Fruit fly (Drosophila melanogaster): ENCODE data around the gene CG44362.

CG44362 gene

DNA sequence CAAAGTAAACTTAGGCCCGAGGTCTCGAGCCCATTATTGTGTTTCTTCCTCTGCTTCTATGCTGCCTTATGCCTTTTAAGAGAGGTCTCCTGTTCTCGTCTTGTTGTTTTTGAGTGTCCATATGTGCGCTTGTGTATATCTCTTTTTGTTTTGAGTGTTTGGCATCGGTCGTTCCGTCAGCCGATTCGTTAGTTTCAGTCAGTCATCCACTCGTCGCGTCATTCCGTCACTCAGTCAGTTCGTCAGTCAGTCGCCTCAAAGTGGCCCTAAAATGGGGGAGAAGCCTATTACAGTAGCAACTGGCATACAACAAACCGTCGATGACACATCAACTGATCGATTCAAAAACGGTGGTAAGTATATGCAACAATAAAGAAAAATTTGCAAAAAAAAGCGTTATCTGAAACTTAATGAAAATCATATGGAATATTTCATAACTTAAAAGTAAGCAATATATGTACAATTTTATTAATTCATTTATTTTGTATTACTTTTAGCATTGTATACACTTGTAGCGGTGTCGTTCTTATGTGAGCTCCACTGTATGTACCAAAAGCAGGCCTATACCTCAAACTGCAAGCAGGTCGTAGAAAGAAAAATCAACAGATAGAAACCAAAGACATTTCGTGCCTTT is 20.8 kb downstream of the CG44362 start:
- TF ChIP-seq CG32121 (GFP tag; IDR thresholded peaks at IDR 0.05) = peak; percentile 46; the same call in 1 of the 2 replicates
- peak; percentile 65 for TF ChIP-seq CG8301 (tag; optimal IDR thresholded peaks at IDR 0.05)
- no peak for TF ChIP-seq D1 (tag; optimal IDR thresholded peaks at IDR 0.05)
- no peak for TF ChIP-seq Pif1B (GFP tag; optimal IDR thresholded peaks at IDR 0.05)
- TF ChIP-seq CG8159 (tag; optimal IDR thresholded peaks at IDR 0.05) = peak; percentile 15
- 0 out of 2 replicates have a peak, but pooled peaks have one; percentile 8 for TF ChIP-seq rn (GFP tag; IDR thresholded peaks at IDR 0.05)
- no peak for TF ChIP-seq Pif1A (GFP tag; optimal IDR thresholded peaks at IDR 0.05)
- no peak for TF ChIP-seq CG13204 (GFP tag; optimal IDR thresholded peaks at IDR 0.05)
- peak; percentile 60; the same call in 1 of the 2 replicates for TF ChIP-seq Ets98B (GFP tag; IDR thresholded peaks at IDR 0.05)
- TF ChIP-seq Snoo (tag; optimal IDR thresholded peaks at IDR 0.05) = no peak
- no peak for TF ChIP-seq CG15710 (tag; optimal IDR thresholded peaks at IDR 0.05)
- TF ChIP-seq CG10348 (GFP tag; IDR thresholded peaks at IDR 0.05) = no peak
- TF ChIP-seq EcR (GFP tag; optimal IDR thresholded peaks at IDR 0.05) = no peak
- no peak for TF ChIP-seq CG17806 (tag; optimal IDR thresholded peaks at IDR 0.05)
- peak; percentile 38 for TF ChIP-seq CG9948 (tag; optimal IDR thresholded peaks at IDR 0.05)
- TF ChIP-seq CG34367 (tag; optimal IDR thresholded peaks at IDR 0.05) = no peak
- TF ChIP-seq gl (tag; optimal IDR thresholded peaks at IDR 0.05) = no peak
- peak; percentile 39; the same call in 1 of the 3 replicates for TF ChIP-seq fd96Ca (GFP tag; IDR thresholded peaks at IDR 0.05)
- TF ChIP-seq CG14655 (GFP tag; optimal IDR thresholded peaks at IDR 0.05) = peak; percentile 50
- TF ChIP-seq CG12605 (GFP tag; IDR thresholded peaks at IDR 0.05) = peak; percentile 38; the same call in 1 of the 2 replicates

DNA sequence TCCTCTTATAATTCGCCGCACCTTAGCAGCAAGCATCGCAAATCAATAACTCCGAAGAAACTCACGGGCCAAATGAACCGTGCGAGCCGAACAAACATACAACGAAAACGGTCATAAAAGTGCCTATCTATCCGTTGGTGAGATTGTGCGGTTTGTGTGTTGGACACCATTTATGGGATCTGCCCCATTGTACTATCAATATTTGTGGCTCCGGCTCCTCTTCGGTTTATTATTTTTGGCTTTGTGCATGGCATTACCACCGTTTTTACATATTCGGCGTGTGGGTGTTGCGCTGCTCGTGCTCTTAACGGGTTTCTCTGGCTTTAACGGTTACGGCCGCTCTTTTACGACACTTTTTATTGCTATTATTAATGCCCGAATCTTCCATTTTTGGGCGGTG is 22.0 kb downstream of the CG44362 start:
- TF ChIP-seq CG4496 (GFP tag; IDR thresholded peaks at IDR 0.05) (0 out of 3 replicates have a peak, but pooled peaks have one; percentile 27), CG12605 (GFP tag; IDR thresholded peaks at IDR 0.05) (no peak)

DNA sequence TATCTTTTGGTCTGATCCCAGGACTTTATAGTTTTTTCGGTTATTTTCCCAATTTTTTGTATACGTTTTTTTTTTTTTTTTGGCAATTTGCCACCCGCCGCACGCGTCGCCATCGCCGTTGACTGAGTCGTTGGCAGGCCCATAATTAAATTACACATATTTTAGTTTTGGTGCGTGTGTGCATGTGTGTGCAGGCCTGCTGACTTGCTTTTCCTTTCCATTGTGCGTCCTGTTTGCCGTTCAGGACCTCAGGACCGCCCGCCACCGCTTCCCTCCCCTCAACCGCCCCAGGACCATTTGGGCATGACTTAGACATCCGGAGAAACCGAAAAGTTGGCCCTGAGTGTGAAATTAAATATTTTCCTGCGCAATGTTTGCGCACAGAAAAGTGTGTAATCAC is 23.6 kb downstream of the CG44362 start:
- TF ChIP-seq CG13204 (GFP tag; optimal IDR thresholded peaks at IDR 0.05) = no peak
- no peak for TF ChIP-seq CG32121 (GFP tag; IDR thresholded peaks at IDR 0.05)
- no peak for TF ChIP-seq CG8159 (tag; optimal IDR thresholded peaks at IDR 0.05)
- no peak for TF ChIP-seq CG4496 (GFP tag; IDR thresholded peaks at IDR 0.05)

DNA sequence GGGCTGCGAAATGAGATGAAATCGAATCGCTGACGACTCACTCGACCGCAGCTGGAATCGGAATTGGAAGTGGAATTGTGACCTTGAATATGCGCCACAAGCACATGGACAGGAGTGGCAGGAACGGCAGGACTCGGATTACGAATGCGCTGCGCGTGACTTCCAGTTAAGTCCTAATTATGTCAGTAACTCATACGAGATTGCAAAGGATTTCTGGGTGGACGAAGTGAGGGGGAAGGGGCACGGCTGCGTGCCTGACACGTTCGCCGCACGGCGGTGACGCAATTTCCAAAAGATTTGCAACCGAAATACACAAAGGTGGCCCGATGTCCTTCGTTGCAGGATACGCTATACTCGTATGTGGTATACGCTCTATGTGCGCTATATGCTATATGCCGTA is 24.6 kb downstream of the CG44362 start:
- no peak for TF ChIP-seq gl (tag; optimal IDR thresholded peaks at IDR 0.05)

DNA sequence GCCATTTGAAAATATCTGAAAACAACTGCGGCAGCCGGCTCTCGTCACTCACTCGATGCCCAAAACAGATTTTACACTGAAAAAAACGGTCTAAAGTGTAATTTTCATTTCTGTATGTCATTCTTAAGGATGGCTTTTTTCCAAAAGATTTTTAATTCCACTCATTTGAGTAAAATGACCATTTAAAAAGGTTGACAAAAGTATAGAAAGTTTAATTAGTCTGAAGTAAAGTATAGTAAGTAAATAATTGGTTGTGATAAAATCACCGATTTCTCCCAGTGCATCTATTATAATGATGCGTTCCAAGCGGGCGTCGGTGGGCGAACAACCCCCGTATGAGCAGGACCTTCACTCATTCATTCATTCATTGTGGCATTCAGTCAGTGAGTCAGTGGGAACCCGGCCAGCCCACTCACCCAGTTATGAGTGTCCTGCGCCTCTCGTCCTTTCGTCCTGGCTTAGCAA is 25.0 kb downstream of the CG44362 start:
- TF ChIP-seq EcR (GFP tag; optimal IDR thresholded peaks at IDR 0.05) (no peak), CG15710 (tag; optimal IDR thresholded peaks at IDR 0.05) (no peak), CG9948 (tag; optimal IDR thresholded peaks at IDR 0.05) (peak; percentile 3), Snoo (tag; optimal IDR thresholded peaks at IDR 0.05) (peak; percentile 15), CG8159 (tag; optimal IDR thresholded peaks at IDR 0.05) (peak; percentile 47), CG8301 (tag; optimal IDR thresholded peaks at IDR 0.05) (no peak), fd96Ca (GFP tag; IDR thresholded peaks at IDR 0.05) (no peak), CG17806 (tag; optimal IDR thresholded peaks at IDR 0.05) (peak; percentile 18), CG13204 (GFP tag; optimal IDR thresholded peaks at IDR 0.05) (no peak), CG32121 (GFP tag; IDR thresholded peaks at IDR 0.05) (no peak)

DNA sequence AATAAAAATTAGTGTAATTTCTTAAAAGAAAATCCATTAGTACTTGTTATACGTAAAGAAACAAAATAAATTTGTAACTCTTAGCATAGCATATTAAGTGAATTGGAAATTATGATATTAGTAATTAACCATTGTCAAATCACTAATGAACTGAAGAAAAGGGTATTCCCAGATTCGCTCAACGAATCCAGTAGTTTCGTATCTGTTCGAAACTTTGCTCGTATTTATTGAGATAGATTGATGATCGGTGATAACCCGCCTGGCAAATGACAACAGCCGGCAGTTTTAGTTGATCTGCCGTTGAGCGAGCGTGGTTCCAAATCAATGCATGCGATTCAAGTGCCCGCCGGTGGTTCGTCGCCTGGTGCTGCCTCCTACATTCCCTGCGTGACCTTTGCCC is 27.5 kb downstream of the CG44362 start, which contains the start of gene CG7560:
Gene CG7560 (plus strand): TSS at position 301 of the 400 bp plus-strand sequence.
- TF ChIP-seq fd96Ca (GFP tag; IDR thresholded peaks at IDR 0.05) = no peak
- TF ChIP-seq CG13204 (GFP tag; optimal IDR thresholded peaks at IDR 0.05) = no peak
- TF ChIP-seq CG9948 (tag; optimal IDR thresholded peaks at IDR 0.05) = no peak
- no peak for TF ChIP-seq Pif1A (GFP tag; optimal IDR thresholded peaks at IDR 0.05)
- TF ChIP-seq EcR (GFP tag; optimal IDR thresholded peaks at IDR 0.05) = no peak
- no peak for TF ChIP-seq CG15710 (tag; optimal IDR thresholded peaks at IDR 0.05)
- TF ChIP-seq CG8159 (tag; optimal IDR thresholded peaks at IDR 0.05) = no peak
- TF ChIP-seq CG8301 (tag; optimal IDR thresholded peaks at IDR 0.05) = no peak
- TF ChIP-seq CG4496 (GFP tag; IDR thresholded peaks at IDR 0.05) = no peak
- no peak for TF ChIP-seq rn (GFP tag; IDR thresholded peaks at IDR 0.05)
- no peak for TF ChIP-seq CG14655 (GFP tag; optimal IDR thresholded peaks at IDR 0.05)
- no peak for TF ChIP-seq CG17806 (tag; optimal IDR thresholded peaks at IDR 0.05)
- TF ChIP-seq gl (tag; optimal IDR thresholded peaks at IDR 0.05) = no peak
- TF ChIP-seq CG32121 (GFP tag; IDR thresholded peaks at IDR 0.05) = no peak
- TF ChIP-seq Snoo (tag; optimal IDR thresholded peaks at IDR 0.05) = no peak
- TF ChIP-seq Ets98B (GFP tag; IDR thresholded peaks at IDR 0.05) = no peak
- TF ChIP-seq D1 (tag; optimal IDR thresholded peaks at IDR 0.05) = no peak

DNA sequence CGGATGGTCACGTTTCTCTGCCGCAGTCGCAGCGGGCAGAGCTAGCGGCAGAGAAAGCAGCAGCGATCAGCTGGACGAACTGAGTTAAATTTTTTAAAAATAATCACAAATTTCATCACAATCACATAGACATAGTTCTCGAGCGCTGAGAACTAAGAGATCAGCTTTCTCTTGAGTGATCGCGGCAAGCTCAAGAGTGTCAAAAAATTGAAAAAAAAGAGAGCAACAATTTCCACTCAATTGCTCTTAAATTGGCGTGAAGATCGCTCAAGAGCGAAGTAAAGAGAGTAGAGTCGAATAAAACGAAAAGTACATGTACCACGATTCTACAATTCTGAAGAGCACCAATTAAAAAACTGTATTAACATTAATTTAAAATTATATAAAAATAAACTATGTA is 31.0 kb downstream of the CG44362 start:
- TF ChIP-seq CG12605 (GFP tag; IDR thresholded peaks at IDR 0.05) (peak; percentile 58), fd96Ca (GFP tag; IDR thresholded peaks at IDR 0.05) (no peak), CG13204 (GFP tag; optimal IDR thresholded peaks at IDR 0.05) (no peak), CG32121 (GFP tag; IDR thresholded peaks at IDR 0.05) (no peak), CG17806 (tag; optimal IDR thresholded peaks at IDR 0.05) (no peak), Pif1B (GFP tag; optimal IDR thresholded peaks at IDR 0.05) (peak; percentile 14), CG14655 (GFP tag; optimal IDR thresholded peaks at IDR 0.05) (no peak), CG15710 (tag; optimal IDR thresholded peaks at IDR 0.05) (no peak), CG4496 (GFP tag; IDR thresholded peaks at IDR 0.05) (no peak), rn (GFP tag; IDR thresholded peaks at IDR 0.05) (no peak), EcR (GFP tag; optimal IDR thresholded peaks at IDR 0.05) (no peak), CG8159 (tag; optimal IDR thresholded peaks at IDR 0.05) (no peak), CG34367 (tag; optimal IDR thresholded peaks at IDR 0.05) (no peak), Snoo (tag; optimal IDR thresholded peaks at IDR 0.05) (no peak), CG9948 (tag; optimal IDR thresholded peaks at IDR 0.05) (no peak), CG10348 (GFP tag; IDR thresholded peaks at IDR 0.05) (no peak), Pif1A (GFP tag; optimal IDR thresholded peaks at IDR 0.05) (peak; percentile 4), CG8301 (tag; optimal IDR thresholded peaks at IDR 0.05) (no peak), Ets98B (GFP tag; IDR thresholded peaks at IDR 0.05) (no peak; the same call in 1 of the 2 replicates), D1 (tag; optimal IDR thresholded peaks at IDR 0.05) (no peak), gl (tag; optimal IDR thresholded peaks at IDR 0.05) (no peak)
